Worm (Caenorhabditis elegans): ENCODE results near the gene efa-6.

DNA sequence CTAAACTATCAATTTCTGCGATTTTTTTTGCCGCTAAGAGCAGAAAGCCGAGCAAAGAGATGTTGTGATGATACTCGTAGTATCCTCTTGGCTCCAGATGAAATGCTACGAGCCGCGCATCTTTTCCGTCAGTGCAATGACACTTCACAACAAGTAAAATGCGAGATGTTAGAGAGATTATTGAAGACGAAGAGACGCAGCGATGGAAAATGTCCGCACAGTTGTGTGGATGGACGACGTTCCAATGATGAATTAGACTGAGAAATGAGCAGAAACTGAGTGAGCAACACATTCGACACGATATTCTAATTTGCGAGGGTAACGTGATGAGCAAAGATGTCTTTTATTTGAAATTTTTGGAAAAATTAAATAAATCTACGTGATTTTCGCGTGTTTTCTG lies 6.4 kb upstream of the efa-6 start:
- no peak for TF ChIP-seq elt-3 (tag; optimal IDR thresholded peaks at IDR 0.05)
- no peak for TF ChIP-seq ceh-8 (GFP tag; optimal IDR thresholded peaks at IDR 0.05)
- TF ChIP-seq nhr-28 (tag; optimal IDR thresholded peaks at IDR 0.05): no peak
- TF ChIP-seq lsy-2 (tag; optimal IDR thresholded peaks at IDR 0.05): no peak
- TF ChIP-seq snpc-4 (tag; optimal IDR thresholded peaks at IDR 0.05): no peak
- TF ChIP-seq nhr-11 (tag; optimal IDR thresholded peaks at IDR 0.05): no peak
- no peak for TF ChIP-seq elt-2 (tag; optimal IDR thresholded peaks at IDR 0.05)
- no peak for TF ChIP-seq zag-1 (tag; optimal IDR thresholded peaks at IDR 0.05)
- no peak for TF ChIP-seq unc-62 (GFP tag; optimal IDR thresholded peaks at IDR 0.05)
- TF ChIP-seq unc-130 (tag; optimal IDR thresholded peaks at IDR 0.05): no peak
- no peak for TF ChIP-seq pqm-1 (tag; optimal IDR thresholded peaks at IDR 0.05)
- no peak for TF ChIP-seq zip-4 (GFP tag; optimal IDR thresholded peaks at IDR 0.05)
- TF ChIP-seq skn-1 (tag; optimal IDR thresholded peaks at IDR 0.05): no peak
- TF ChIP-seq mep-1 (tag; optimal IDR thresholded peaks at IDR 0.05): no peak
